Fruit fly (Drosophila melanogaster) Kc167 (cell line): Measurements from ENCODE around the gene Snapin.

Experiments used
- Myc ChIP-seq: fragments of >200 bp; optimal IDR thresholded peaks from 2 replicates; lab custom pipeline; 2017; ENCODE audit warnings: missing external identifiers
- Sin3A ChIP-seq: fragments of >200 bp; optimal IDR thresholded peaks from 2 replicates; lab custom pipeline; 2018; ENCODE audit warnings: missing external identifiers
- h ChIP-seq: fragments of >200 bp; optimal IDR thresholded peaks from 3 replicates; lab custom pipeline; 2018; ENCODE audit warnings: missing external identifiers
- psq ChIP-seq: fragments of >200 bp; optimal IDR thresholded peaks from 2 replicates; lab custom pipeline; 2017; ENCODE audit warnings: missing external identifiers
- ttk ChIP-seq: sonication (Bioruptor generic); optimal IDR thresholded peaks from 2 replicates; lab custom pipeline; 2017; ENCODE audit warnings: missing external identifiers

DNA sequence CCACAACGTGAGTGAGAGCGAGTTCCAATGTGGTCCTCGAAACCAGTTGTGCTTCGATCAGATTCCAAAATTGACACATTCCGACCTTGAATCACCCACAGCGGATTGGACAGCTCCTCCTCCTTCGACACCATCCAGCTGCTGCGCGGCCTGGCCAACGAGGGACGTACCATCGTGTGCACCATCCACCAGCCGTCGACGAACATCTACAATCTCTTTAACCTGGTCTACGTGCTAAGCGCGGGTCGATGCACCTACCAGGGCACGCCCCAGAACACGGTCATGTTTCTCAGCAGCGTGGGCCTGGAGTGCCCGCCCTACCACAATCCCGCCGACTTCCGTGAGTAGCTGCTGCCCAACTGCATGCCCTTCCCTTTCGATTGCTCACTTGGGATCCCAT is 21.9 kb downstream of the Snapin start:
- no peak for TF ChIP-seq h (lab: Kevin White, UChicago)
- TF ChIP-seq psq (lab: Kevin White, UChicago) = no peak
- TF ChIP-seq Sin3A (lab: Kevin White, UChicago) = no peak
- TF ChIP-seq Myc (lab: Kevin White, UChicago) = no peak
- TF ChIP-seq ttk (lab: Kevin White, UChicago) = no peak
